Worm (Caenorhabditis elegans) whole organism, mixed stage, embryonic: ENCODE results near the gene wdr-83.

Experiments used
- blmp-1 ChIP-seq: fragments of 150-350 bp; optimal IDR thresholded peaks from 2 replicates; lab custom pipeline; 2014; ENCODE audit warnings: missing biosample characterization, missing genetic modification characterization
- ceh-83 ChIP-seq: fragments of 200-800 bp; sonication (Bioruptor generic); optimal IDR thresholded peaks from 2 replicates; lab custom pipeline; 2018; ENCODE audit warnings: mild to moderate bottlenecking, missing genetic modification characterization, missing compliant biosample characterization
- elt-1 ChIP-seq: sonication (generic microtip); optimal IDR thresholded peaks from 2 replicates; lab custom pipeline; 2017; ENCODE audit warnings: missing genetic modification characterization, mild to moderate bottlenecking, missing compliant biosample characterization, antibody characterized with exemption, moderate library complexity, borderline replicate concordance; ENCODE audit not compliant: insufficient read depth
- lin-13 ChIP-seq: fragments of 150-350 bp; optimal IDR thresholded peaks from 2 replicates; lab custom pipeline; 2014; ENCODE audit warnings: missing biosample characterization, missing genetic modification characterization
- mab-5 ChIP-seq: fragments of 150-350 bp; optimal IDR thresholded peaks from 2 replicates; lab custom pipeline; 2014; ENCODE audit warnings: missing biosample characterization, missing genetic modification characterization
- nhr-2 ChIP-seq: fragments of 150-350 bp; optimal IDR thresholded peaks from 2 replicates; lab custom pipeline; 2014; ENCODE audit warnings: missing biosample characterization, missing genetic modification characterization
- nhr-28 ChIP-seq: fragments of 150-350 bp; optimal IDR thresholded peaks from 2 replicates; lab custom pipeline; 2014; ENCODE audit warnings: missing biosample characterization, missing genetic modification characterization
- pha-4 ChIP-seq: fragments of 150-350 bp; optimal IDR thresholded peaks from 2 replicates; lab custom pipeline; 2018; ENCODE audit warnings: missing biosample characterization, missing genetic modification reagents, missing genetic modification characterization
- snpc-4 ChIP-seq: fragments of 150-350 bp; optimal IDR thresholded peaks from 2 replicates; lab custom pipeline; 2014; ENCODE audit warnings: missing biosample characterization, missing genetic modification characterization
- unc-62 ChIP-seq: fragments of 150-350 bp; optimal IDR thresholded peaks from 2 replicates; lab custom pipeline; 2014; ENCODE audit warnings: missing biosample characterization, missing genetic modification reagents, missing genetic modification characterization

DNA sequence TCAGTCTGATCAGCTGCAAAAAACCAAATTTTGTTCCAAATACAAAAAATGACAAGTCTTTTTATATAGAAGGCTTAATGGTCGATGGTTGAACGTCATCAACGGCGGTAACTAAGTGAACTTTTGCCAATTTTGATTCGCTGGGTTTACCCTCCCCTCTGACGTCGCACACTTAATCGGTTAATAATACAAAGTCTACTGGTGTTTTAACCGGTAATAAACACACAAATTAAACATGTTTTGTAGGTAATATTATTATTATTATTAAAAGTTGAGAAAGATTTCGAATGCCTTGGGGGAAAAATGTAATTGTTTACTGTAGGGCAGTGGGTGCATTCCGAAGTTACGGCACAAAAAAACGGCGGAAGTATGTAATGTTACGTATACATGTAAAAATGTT, 29.2 kb upstream of the wdr-83 start, which contains the start of gene pho-12:
- no peak for TF ChIP-seq unc-62
- TF ChIP-seq ceh-83 (GFP tag; lab: Kevin White, UChicago), result no peak
- TF ChIP-seq mab-5 (tag; lab: Kevin White, UChicago), result no peak
- TF ChIP-seq lin-13, result no peak
- TF ChIP-seq nhr-28 (tag; lab: Kevin White, UChicago), result no peak
- TF ChIP-seq blmp-1, result no peak
- TF ChIP-seq elt-1 (tag; lab: Kevin White, UChicago), result no peak
- TF ChIP-seq nhr-2 (tag; lab: Kevin White, UChicago), result no peak
- no peak for TF ChIP-seq snpc-4
- TF ChIP-seq pha-4 (tag; lab: Kevin White, UChicago), result no peak
